Worm (Caenorhabditis elegans) whole organism, mixed stage, embryonic: ENCODE data around the gene F17H10.1.

Experiments
- M03D4.4 ChIP-seq: sonication (generic microtip); optimal IDR thresholded peaks from 2 replicates; lab custom pipeline; 2017; ENCODE audit warnings: mild to moderate bottlenecking, missing genetic modification characterization, missing compliant biosample characterization
- bed-3 ChIP-seq: fragments of 200-800 bp; sonication (Bioruptor generic); optimal IDR thresholded peaks from 3 replicates; lab custom pipeline; 2018; ENCODE audit warnings: mild to moderate bottlenecking, missing genetic modification characterization, moderate library complexity, missing compliant biosample characterization
- blmp-1 ChIP-seq: fragments of 150-350 bp; optimal IDR thresholded peaks from 2 replicates; lab custom pipeline; 2014; ENCODE audit warnings: missing biosample characterization, missing genetic modification characterization
- ceh-39 ChIP-seq: fragments of 150-350 bp; optimal IDR thresholded peaks from 2 replicates; lab custom pipeline; 2014; ENCODE audit warnings: missing biosample characterization, missing genetic modification characterization
- ceh-43 ChIP-seq: fragments of 200-800 bp; sonication (Bioruptor generic); optimal IDR thresholded peaks from 2 replicates; lab custom pipeline; 2018; ENCODE audit warnings: mild to moderate bottlenecking, missing genetic modification characterization, moderate library complexity, missing compliant biosample characterization
- ceh-83 ChIP-seq: fragments of 200-800 bp; sonication (Bioruptor generic); optimal IDR thresholded peaks from 2 replicates; lab custom pipeline; 2018; ENCODE audit warnings: mild to moderate bottlenecking, missing genetic modification characterization, missing compliant biosample characterization
- ces-1 ChIP-seq: fragments of 150-350 bp; optimal IDR thresholded peaks from 2 replicates; lab custom pipeline; 2014; ENCODE audit warnings: missing biosample characterization, missing genetic modification reagents, missing genetic modification characterization
- cnd-1 ChIP-seq: fragments of 200-800 bp; sonication (Bioruptor generic); optimal IDR thresholded peaks from 2 replicates; lab custom pipeline; 2018; ENCODE audit warnings: mild to moderate bottlenecking, missing genetic modification characterization, missing compliant biosample characterization
- elt-1 ChIP-seq: sonication (generic microtip); optimal IDR thresholded peaks from 2 replicates; lab custom pipeline; 2017; ENCODE audit warnings: missing genetic modification characterization, mild to moderate bottlenecking, missing compliant biosample characterization, antibody characterized with exemption, moderate library complexity, borderline replicate concordance; ENCODE audit not compliant: insufficient read depth
- elt-3 ChIP-seq: fragments of 150-350 bp; optimal IDR thresholded peaks from 2 replicates; lab custom pipeline; 2014; ENCODE audit warnings: missing biosample characterization, missing genetic modification characterization
- flh-1 ChIP-seq: fragments of 200-800 bp; sonication (Bioruptor generic); optimal IDR thresholded peaks from 2 replicates; lab custom pipeline; 2018; ENCODE audit warnings: mild to moderate bottlenecking, missing genetic modification characterization, moderate library complexity, missing compliant biosample characterization
- ham-2 ChIP-seq: fragments of 200-800 bp; sonication (Bioruptor generic); optimal IDR thresholded peaks from 2 replicates; lab custom pipeline; 2018; ENCODE audit warnings: mild to moderate bottlenecking, missing genetic modification characterization, missing compliant biosample characterization
- lin-13 ChIP-seq: fragments of 150-350 bp; optimal IDR thresholded peaks from 2 replicates; lab custom pipeline; 2014; ENCODE audit warnings: missing biosample characterization, missing genetic modification characterization
- lin-32 ChIP-seq: fragments of 200-800 bp; sonication (Bioruptor generic); optimal IDR thresholded peaks from 2 replicates; lab custom pipeline; 2018; ENCODE audit warnings: mild to moderate bottlenecking, missing genetic modification characterization, missing compliant biosample characterization
- lsy-2 ChIP-seq: fragments of 150-350 bp; optimal IDR thresholded peaks from 2 replicates; lab custom pipeline; 2014; ENCODE audit warnings: missing biosample characterization, missing genetic modification characterization
- nhr-12 ChIP-seq: fragments of 150-350 bp; optimal IDR thresholded peaks from 2 replicates; lab custom pipeline; 2014; ENCODE audit warnings: missing biosample characterization, missing genetic modification characterization
- nhr-2 ChIP-seq: fragments of 150-350 bp; optimal IDR thresholded peaks from 2 replicates; lab custom pipeline; 2014; ENCODE audit warnings: missing biosample characterization, missing genetic modification characterization
- nhr-28 ChIP-seq: fragments of 150-350 bp; optimal IDR thresholded peaks from 2 replicates; lab custom pipeline; 2014; ENCODE audit warnings: missing biosample characterization, missing genetic modification characterization
- nhr-76 ChIP-seq: sonication (generic microtip); optimal IDR thresholded peaks from 2 replicates; lab custom pipeline; 2017; ENCODE audit warnings: missing biosample characterization, missing genetic modification characterization
- pha-4 ChIP-seq: fragments of 150-350 bp; optimal IDR thresholded peaks from 2 replicates; lab custom pipeline; 2018; ENCODE audit warnings: missing biosample characterization, missing genetic modification reagents, missing genetic modification characterization
- sem-2 ChIP-seq: fragments of 200-800 bp; sonication (Bioruptor generic); optimal IDR thresholded peaks from 2 replicates; lab custom pipeline; 2018; ENCODE audit warnings: mild to moderate bottlenecking, missing genetic modification characterization, missing compliant biosample characterization
- sptf-1 ChIP-seq: sonication (generic microtip); optimal IDR thresholded peaks from 2 replicates; lab custom pipeline; 2017; ENCODE audit warnings: mild to moderate bottlenecking, missing genetic modification characterization, moderate library complexity, missing compliant biosample characterization
- tbx-8 ChIP-seq: fragments of 200-800 bp; sonication (Bioruptor generic); optimal IDR thresholded peaks from 2 replicates; lab custom pipeline; 2018; ENCODE audit warnings: mild to moderate bottlenecking, missing genetic modification characterization, moderate library complexity, missing compliant biosample characterization
- unc-120 ChIP-seq: sonication (generic microtip); optimal IDR thresholded peaks from 2 replicates; lab custom pipeline; 2017; ENCODE audit warnings: missing genetic modification characterization, missing compliant biosample characterization; ENCODE audit not compliant: poor library complexity, severe bottlenecking
- unc-62 ChIP-seq: fragments of 150-350 bp; optimal IDR thresholded peaks from 2 replicates; lab custom pipeline; 2014; ENCODE audit warnings: missing biosample characterization, missing genetic modification reagents, missing genetic modification characterization
- zip-8 ChIP-seq: fragments of 150-350 bp; optimal IDR thresholded peaks from 2 replicates; lab custom pipeline; 2014; ENCODE audit warnings: missing biosample characterization, missing genetic modification characterization
- ztf-11 ChIP-seq: fragments of 150-350 bp; optimal IDR thresholded peaks from 2 replicates; lab custom pipeline; 2014; ENCODE audit warnings: missing biosample characterization, missing genetic modification characterization

Gene F17H10.1

ce11 chrX:13074373-13074772 lies 30.7 kb upstream of the F17H10.1 start, which contains the start of gene ceh-28:
ceh-28 (plus strand) TSS chrX:13074673.
- TF ChIP-seq blmp-1 (tag; lab: Kevin White, UChicago) (no peak), lin-13 (no peak), ces-1 (GFP tag; lab: Kevin White, UChicago) (no peak), nhr-76 (tag; lab: Kevin White, UChicago) (no peak), lin-32 (no peak), pha-4 (tag; lab: Kevin White, UChicago) (no peak), cnd-1 (tag; lab: Kevin White, UChicago) (no peak), ztf-11 (tag; lab: Kevin White, UChicago) (no peak), flh-1 (GFP tag; lab: Kevin White, UChicago) (no peak), elt-3 (no peak), ceh-43 (GFP tag; lab: Kevin White, UChicago) (no peak), nhr-28 (tag; lab: Kevin White, UChicago) (no peak), lsy-2 (tag; lab: Kevin White, UChicago) (no peak), sem-2 (no peak)

- TF ChIP-seq pha-4 (tag; lab: Kevin White, UChicago) = no peak
- TF ChIP-seq, all 35 proteins: peak for 0
Observed at ce11 chrX:13077872-13078271, 27.2 kb upstream of the F17H10.1 start, which contains the start of gene K03A11.4. K03A11.4 (plus strand) TSS chrX:13078172.

ce11 chrX:13082326-13082725 lies 22.7 kb upstream of the F17H10.1 start, which contains the start of gene str-10:
str-10 (plus strand) TSS chrX:13082626.
- TF ChIP-seq nhr-2 (tag; lab: Kevin White, UChicago) = no peak

ce11 chrX:13084273-13084672 lies 20.8 kb upstream of the F17H10.1 start, which contains the start of gene R03G8.1:
R03G8.1 (plus strand) TSS chrX:13084573.
- TF ChIP-seq flh-1 (GFP tag; lab: Kevin White, UChicago) = no peak
- TF ChIP-seq ceh-39 = no peak
- TF ChIP-seq sptf-1 (tag; lab: Kevin White, UChicago) = no peak
- TF ChIP-seq unc-62 (GFP tag; lab: Kevin White, UChicago) = no peak
- no peak for TF ChIP-seq lsy-2 (tag; lab: Kevin White, UChicago)

- TF ChIP-seq blmp-1 (tag; lab: Kevin White, UChicago) = no peak
- no peak for TF ChIP-seq M03D4.4 (tag; lab: Kevin White, UChicago)
- TF ChIP-seq sptf-1 (tag; lab: Kevin White, UChicago) = no peak
- no peak for TF ChIP-seq ces-1 (GFP tag; lab: Kevin White, UChicago)
- TF ChIP-seq tbx-8 (GFP tag; lab: Kevin White, UChicago) = no peak
- TF ChIP-seq elt-1 (tag; lab: Kevin White, UChicago) = no peak
- TF ChIP-seq nhr-12 = no peak
- TF ChIP-seq lin-13 = no peak
Observed at ce11 chrX:13088539-13088938, 16.5 kb upstream of the F17H10.1 start.

ce11 chrX:13090665-13091064 lies 14.4 kb upstream of the F17H10.1 start, which contains the start of gene R03G8.3:
R03G8.3 (plus strand) TSS chrX:13090965.
- TF ChIP-seq unc-120 (tag; lab: Kevin White, UChicago) (no peak), M03D4.4 (tag; lab: Kevin White, UChicago) (no peak), ceh-83 (no peak), blmp-1 (tag; lab: Kevin White, UChicago) (no peak), flh-1 (GFP tag; lab: Kevin White, UChicago) (no peak), nhr-28 (tag; lab: Kevin White, UChicago) (no peak), bed-3 (GFP tag; lab: Kevin White, UChicago) (no peak), elt-3 (no peak), ham-2 (GFP tag; lab: Kevin White, UChicago) (no peak), zip-8 (tag; lab: Kevin White, UChicago) (no peak), pha-4 (tag; lab: Kevin White, UChicago) (no peak), unc-62 (GFP tag; lab: Kevin White, UChicago) (no peak)
- TF ChIP-seq, all 35 proteins: peak for 0

ce11 chrX:13091199-13091598 lies 13.8 kb upstream of the F17H10.1 start:
- TF ChIP-seq elt-3 = no peak
- TF ChIP-seq elt-1 (tag; lab: Kevin White, UChicago) = no peak
- TF ChIP-seq sem-2 = no peak
- no peak for TF ChIP-seq ham-2 (GFP tag; lab: Kevin White, UChicago)
